Worm (Caenorhabditis elegans): ENCODE results near the gene fum-1.

DNA sequence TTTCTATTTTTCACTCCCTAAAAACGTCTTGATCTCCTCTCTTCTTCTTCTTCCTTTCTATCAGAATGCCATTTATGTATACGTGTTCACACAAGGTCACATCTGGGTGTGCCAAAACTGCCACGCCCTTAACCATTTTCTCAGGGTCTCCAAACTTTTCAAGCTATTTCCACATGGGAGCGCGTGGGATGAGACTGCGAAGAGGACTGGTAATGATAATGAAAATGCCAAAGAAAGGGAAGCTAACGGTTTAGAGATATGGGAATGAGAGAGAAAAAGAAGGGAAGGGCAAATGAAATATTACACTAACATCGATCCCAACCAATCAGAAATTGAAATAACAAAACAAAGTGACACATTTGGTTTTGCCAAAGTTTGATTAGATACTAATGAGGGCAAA is 22.9 kb downstream of the fum-1 start:
- no peak for TF ChIP-seq unc-55 (GFP tag; optimal IDR thresholded peaks at IDR 0.05)
- no peak for TF ChIP-seq ttx-3 (tag; optimal IDR thresholded peaks at IDR 0.05)
- TF ChIP-seq unc-86 (tag; optimal IDR thresholded peaks at IDR 0.05), result no peak
